Fruit fly (Drosophila melanogaster): Measurements from ENCODE around the gene CG43965.

The CG43965 gene

dm6 chr3L:8767876-8768275 lies 42.3 kb upstream of the CG43965 start (continued):
- no peak for TF ChIP-seq crol (GFP tag; IDR thresholded peaks at IDR 0.05)
- peak; percentile 38 for TF ChIP-seq NfI (GFP tag; optimal IDR thresholded peaks at IDR 0.05)
- TF ChIP-seq cad (GFP tag; optimal IDR thresholded peaks at IDR 0.05), result no peak
- TF ChIP-seq CG3281 (GFP tag; optimal IDR thresholded peaks at IDR 0.05), result peak; percentile 70
- no peak for TF ChIP-seq schlank (tag; optimal IDR thresholded peaks at IDR 0.05)
- TF ChIP-seq CG10274 (GFP tag; optimal IDR thresholded peaks at IDR 0.05), result peak; percentile 31
- TF ChIP-seq H15 (GFP tag; IDR thresholded peaks at IDR 0.05), result no peak
- no peak for TF ChIP-seq CG8281 (tag; optimal IDR thresholded peaks at IDR 0.05)
- TF ChIP-seq D (optimal IDR thresholded peaks at IDR 0.05), result no peak
- no peak for TF ChIP-seq D (GFP tag; optimal IDR thresholded peaks at IDR 0.05)
- peak; percentile 81 for TF ChIP-seq CG2120 (GFP tag; optimal IDR thresholded peaks at IDR 0.05)
- TF ChIP-seq sug (tag; optimal IDR thresholded peaks at IDR 0.05), result no peak
- TF ChIP-seq CG4404 (GFP tag; IDR thresholded peaks at IDR 0.05), result no peak
- no peak for TF ChIP-seq CG17186 (GFP tag; optimal IDR thresholded peaks at IDR 0.05)
- TF ChIP-seq Dad (GFP tag; optimal IDR thresholded peaks at IDR 0.05), result peak; percentile 11
- no peak for TF ChIP-seq Stat92E (GFP tag; optimal IDR thresholded peaks at IDR 0.05)
- TF ChIP-seq nerfin-2 (GFP tag; IDR thresholded peaks at IDR 0.05; ENCODE audit: partially characterized antibody), result no peak
- TF ChIP-seq CG15479 (GFP tag; optimal IDR thresholded peaks at IDR 0.05), result no peak
- TF ChIP-seq Ssrp (tag; optimal IDR thresholded peaks at IDR 0.05), result no peak
- peak; percentile 59 for TF ChIP-seq PHDP (tag; optimal IDR thresholded peaks at IDR 0.05)
- peak; percentile 25 for TF ChIP-seq CG8924 (tag; optimal IDR thresholded peaks at IDR 0.05)
- TF ChIP-seq CG34224 (GFP tag; IDR thresholded peaks at IDR 0.05; ENCODE audit: partially characterized antibody), result no peak
- TF ChIP-seq bsh (GFP tag; optimal IDR thresholded peaks at IDR 0.05), result peak in 1 of 2 experiments; percentile 41
- no peak for TF ChIP-seq lbe (GFP tag; optimal IDR thresholded peaks at IDR 0.05)
- TF ChIP-seq CG12769 (tag; optimal IDR thresholded peaks at IDR 0.05), result peak; percentile 66
- no peak for TF ChIP-seq CG11696 (GFP tag; IDR thresholded peaks at IDR 0.05)
- peak; percentile 46 for TF ChIP-seq Dip3 (GFP tag; optimal IDR thresholded peaks at IDR 0.05)
- TF ChIP-seq Mrtf (GFP tag; IDR thresholded peaks at IDR 0.05), result no peak
- no peak for TF ChIP-seq btn (GFP tag; optimal IDR thresholded peaks at IDR 0.05)
- TF ChIP-seq caup (GFP tag; optimal IDR thresholded peaks at IDR 0.05; ENCODE audit: severe bottlenecking), result peak; percentile 37
- no peak for TF ChIP-seq CG30020 (tag; optimal IDR thresholded peaks at IDR 0.05)
- peak; percentile 8 for TF ChIP-seq CG34376 (GFP tag; optimal IDR thresholded peaks at IDR 0.05)
- TF ChIP-seq br (optimal IDR thresholded peaks at IDR 0.05), result no peak
- no peak for TF ChIP-seq dan (GFP tag; IDR thresholded peaks at IDR 0.05)
- no peak for TF ChIP-seq hbn (GFP tag; IDR thresholded peaks at IDR 0.05; ENCODE audit: partially characterized antibody)
- peak; percentile 32 for TF ChIP-seq Max (GFP tag; optimal IDR thresholded peaks at IDR 0.05)
- TF ChIP-seq CG9817 (tag; optimal IDR thresholded peaks at IDR 0.05), result peak; percentile 23
- no peak for TF ChIP-seq hb (GFP tag; IDR thresholded peaks at IDR 0.05; ENCODE audit: partially characterized antibody)
- TF ChIP-seq mirr (GFP tag; optimal IDR thresholded peaks at IDR 0.05), result no peak
- 0 out of 3 replicates have a peak, but pooled peaks have one; percentile 39 for TF ChIP-seq jigr1 (GFP tag; IDR thresholded peaks at IDR 0.05)
- TF ChIP-seq HLHmδ (GFP tag; optimal IDR thresholded peaks at IDR 0.05), result no peak
- TF ChIP-seq sd (tag; optimal IDR thresholded peaks at IDR 0.05), result no peak
- TF ChIP-seq repo (GFP tag; optimal IDR thresholded peaks at IDR 0.05), result no peak
- TF ChIP-seq CG10209 (GFP tag; optimal IDR thresholded peaks at IDR 0.05), result peak; percentile 42
- TF ChIP-seq emc (GFP tag; optimal IDR thresholded peaks at IDR 0.05), result peak; percentile 31
- peak; percentile 69 for TF ChIP-seq CG30403 (GFP tag; optimal IDR thresholded peaks at IDR 0.05)
- no peak for TF ChIP-seq pan (optimal IDR thresholded peaks at IDR 0.05)
- peak in 1 of 2 experiments; percentile 48 for TF ChIP-seq pan (GFP tag; optimal IDR thresholded peaks at IDR 0.05 in 1 of 2, IDR thresholded peaks at IDR 0.05 in 1 of 2)
- peak; percentile 23 for TF ChIP-seq CG17385 (GFP tag; optimal IDR thresholded peaks at IDR 0.05)
- TF ChIP-seq sr (GFP tag; IDR thresholded peaks at IDR 0.05), result no peak
- no peak for TF ChIP-seq D19A (tag; optimal IDR thresholded peaks at IDR 0.05)
